Worm (Caenorhabditis elegans): ENCODE data around the gene C43G2.3.

- no peak for TF ChIP-seq mxl-2 (GFP tag; conservative IDR thresholded peaks at IDR 0.05)
- TF ChIP-seq pqm-1 (tag; optimal IDR thresholded peaks at IDR 0.05), result no peak
- no peak for TF ChIP-seq snpc-4 (tag; optimal IDR thresholded peaks at IDR 0.05)
- TF ChIP-seq tag-97 (GFP tag; IDR thresholded peaks at IDR 0.05), result no peak
- no peak for TF ChIP-seq nhr-11 (tag; optimal IDR thresholded peaks at IDR 0.05)
- TF ChIP-seq dmd-8 (GFP tag; IDR thresholded peaks at IDR 0.05), result no peak
- no peak for TF ChIP-seq zip-11 (GFP tag; IDR thresholded peaks at IDR 0.05)
- TF ChIP-seq lim-7 (GFP tag; IDR thresholded peaks at IDR 0.05), result no peak
- no peak for TF ChIP-seq fos-1 (tag; optimal IDR thresholded peaks at IDR 0.05)
These were observed 36.6 kb upstream of the C43G2.3 start, which contains the start of gene C01G5.25 for ce11 chrIV:6541435-6541834.
